Worm (Caenorhabditis elegans) whole organism, early embryonic: Measurements from ENCODE around the gene best-18.

Source experiments
- B0310.2 ChIP-seq: sonication (generic microtip); optimal IDR thresholded peaks from 2 replicates; lab custom pipeline; 2016; ENCODE audit warnings: mild to moderate bottlenecking, missing genetic modification characterization, missing compliant biosample characterization
- F13C5.2 ChIP-seq: sonication (generic microtip); optimal IDR thresholded peaks from 2 replicates; lab custom pipeline; 2017; ENCODE audit warnings: mild to moderate bottlenecking, missing genetic modification characterization, inconsistent platforms, missing compliant biosample characterization
- aly-1 ChIP-seq: sonication (generic microtip); optimal IDR thresholded peaks from 2 replicates; lab custom pipeline; 2016; ENCODE audit warnings: missing genetic modification characterization, missing compliant biosample characterization
- ama-1 ChIP-seq: fragments of 150-350 bp; optimal IDR thresholded peaks from 2 replicates; lab custom pipeline; 2014
- ceh-13 ChIP-seq: fragments of 200-800 bp; sonication (Bioruptor generic); optimal IDR thresholded peaks from 2 replicates; lab custom pipeline; 2018; ENCODE audit warnings: mild to moderate bottlenecking, missing genetic modification characterization, missing compliant biosample characterization
- flt-1 ChIP-seq: fragments of 200-800 bp; sonication (Bioruptor generic); IDR thresholded peaks from 2 replicates; pipeline ENCODE4 v1.3.6; 2022; ENCODE audit warnings: missing genetic modification characterization, missing compliant biosample characterization
- hmbx-1 ChIP-seq: sonication (generic microtip); optimal IDR thresholded peaks from 2 replicates; lab custom pipeline; 2016; ENCODE audit warnings: mild to moderate bottlenecking, missing genetic modification characterization, missing compliant biosample characterization
- hmg-4 ChIP-seq: fragments of 200-800 bp; sonication (Bioruptor generic); optimal IDR thresholded peaks from 2 replicates; lab custom pipeline; 2018; ENCODE audit warnings: mild to moderate bottlenecking, missing genetic modification characterization, missing compliant biosample characterization
- pes-1 ChIP-seq: fragments of 200-800 bp; sonication (Bioruptor generic); IDR thresholded peaks from 2 replicates; pipeline ENCODE4 v1.3.6; 2022; ENCODE audit warnings: missing genetic modification reagents, missing genetic modification characterization, missing compliant biosample characterization
- scrt-1 ChIP-seq: fragments of 200-800 bp; sonication (Bioruptor generic); IDR thresholded peaks from 2 replicates; pipeline ENCODE4 v1.3.6; 2022; ENCODE audit warnings: missing genetic modification characterization, missing compliant biosample characterization
- sea-1 ChIP-seq: fragments of 200-800 bp; sonication (Bioruptor generic); conservative IDR thresholded peaks from 2 replicates; pipeline ENCODE4 v1.3.6; 2022; ENCODE audit warnings: missing genetic modification characterization, missing compliant biosample characterization
- tbx-11 ChIP-seq: fragments of 200-800 bp; sonication (Bioruptor generic); IDR thresholded peaks from 2 replicates; pipeline ENCODE4 v1.3.6; 2022; ENCODE audit warnings: missing genetic modification characterization, missing compliant biosample characterization
- tra-4 ChIP-seq: sonication (generic microtip); optimal IDR thresholded peaks from 2 replicates; lab custom pipeline; 2017; ENCODE audit warnings: missing genetic modification characterization, missing compliant biosample characterization

ce11 chrIII:10178023-10178422 is 34.2 kb upstream of the best-18 start:
- TF ChIP-seq scrt-1 (GFP tag; lab: Robert Waterston, UW) (no peak), hmbx-1 (tag; lab: Kevin White, UChicago) (no peak), sea-1 (no peak), ama-1 (lab: Kevin White, UChicago) (no peak), flt-1 (no peak), B0310.2 (tag; lab: Kevin White, UChicago) (no peak), tbx-11 (GFP tag; lab: Robert Waterston, UW) (no peak), F13C5.2 (tag; lab: Kevin White, UChicago) (no peak), hmg-4 (GFP tag; lab: Kevin White, UChicago) (no peak), pes-1 (no peak), ceh-13 (no peak), aly-1 (tag; lab: Kevin White, UChicago) (no peak), tra-4 (tag; lab: Kevin White, UChicago) (no peak)
